Worm (Caenorhabditis elegans) whole organism, L3 larva: ENCODE results near the gene C28D4.10.

Source experiments
- R02D3.7 ChIP-seq: fragments of 150-350 bp; optimal IDR thresholded peaks from 2 replicates; lab custom pipeline; 2014; ENCODE audit warnings: missing biosample characterization, missing genetic modification characterization
- ZK546.5 ChIP-seq: sonication (generic microtip); optimal IDR thresholded peaks from 2 replicates; lab custom pipeline; 2017; ENCODE audit warnings: missing biosample characterization, missing genetic modification characterization
- aly-2 ChIP-seq: fragments of 150-350 bp; optimal IDR thresholded peaks from 2 replicates; lab custom pipeline; 2014; ENCODE audit warnings: missing biosample characterization, missing genetic modification characterization
- ceh-16 ChIP-seq: sonication (generic microtip); optimal IDR thresholded peaks from 2 replicates; lab custom pipeline; 2017; ENCODE audit warnings: missing biosample characterization, missing genetic modification characterization
- ceh-9 ChIP-seq: sonication (generic microtip); optimal IDR thresholded peaks from 2 replicates; lab custom pipeline; 2018; ENCODE audit warnings: missing biosample characterization, missing genetic modification characterization
- daf-12 ChIP-seq: fragments of 150-350 bp; optimal IDR thresholded peaks from 2 replicates; lab custom pipeline; 2014; ENCODE audit warnings: missing biosample characterization, missing genetic modification reagents, missing genetic modification characterization
- egl-27 ChIP-seq: sonication (generic microtip); optimal IDR thresholded peaks from 4 replicates; lab custom pipeline; 2017; ENCODE audit warnings: missing biosample characterization, missing genetic modification reagents, missing genetic modification characterization
- egl-5 ChIP-seq: fragments of 150-350 bp; optimal IDR thresholded peaks from 2 replicates; lab custom pipeline; 2017; ENCODE audit warnings: missing biosample characterization, missing genetic modification reagents, missing genetic modification characterization, inconsistent platforms
- elt-1 ChIP-seq: fragments of 150-350 bp; optimal IDR thresholded peaks from 2 replicates; lab custom pipeline; 2014; ENCODE audit warnings: missing biosample characterization, missing genetic modification characterization
- elt-2 ChIP-seq: sonication (generic microtip); optimal IDR thresholded peaks from 2 replicates; lab custom pipeline; 2016; ENCODE audit warnings: missing genetic modification reagents, mild to moderate bottlenecking, missing genetic modification characterization, missing compliant biosample characterization
- elt-3 ChIP-seq, 3 experiments: fragments of 150-350 bp in 1 of 3; sonication (generic microtip) in 2 of 3; optimal IDR thresholded peaks; 2 replicates in 2 of 3; 4 replicates in 1 of 3; lab custom pipeline; 2014 to 2017; ENCODE audit warnings: missing biosample characterization in 3 of 3, missing genetic modification characterization in 3 of 3
- eor-1 ChIP-seq, 2 experiments: fragments of 150-350 bp; optimal IDR thresholded peaks; 2 replicates each; lab custom pipeline; 2014 to 2018; ENCODE audit warnings: missing biosample characterization in 2 of 2, missing genetic modification characterization in 2 of 2
- fkh-10 ChIP-seq: sonication (generic microtip); optimal IDR thresholded peaks from 2 replicates; lab custom pipeline; 2017; ENCODE audit warnings: missing biosample characterization, missing genetic modification reagents, missing genetic modification characterization
- fkh-2 ChIP-seq: fragments of 150-350 bp; optimal IDR thresholded peaks from 2 replicates; lab custom pipeline; 2014; ENCODE audit warnings: missing biosample characterization, missing genetic modification reagents, missing genetic modification characterization
- hmg-11 ChIP-seq: sonication (generic microtip); optimal IDR thresholded peaks from 2 replicates; lab custom pipeline; 2016; ENCODE audit warnings: missing genetic modification characterization, missing compliant biosample characterization
- jun-1 ChIP-seq: fragments of 150-350 bp; optimal IDR thresholded peaks from 2 replicates; lab custom pipeline; 2014; ENCODE audit warnings: missing biosample characterization, missing genetic modification reagents, missing genetic modification characterization
- lin-15B ChIP-seq: fragments of 150-350 bp; optimal IDR thresholded peaks from 2 replicates; lab custom pipeline; 2014; ENCODE audit warnings: missing biosample characterization, missing genetic modification characterization
- lin-39 ChIP-seq: fragments of 150-350 bp; optimal IDR thresholded peaks from 2 replicates; lab custom pipeline; 2018; ENCODE audit warnings: missing biosample characterization, missing genetic modification reagents, missing genetic modification characterization
- lsy-12 ChIP-seq: sonication (generic microtip); optimal IDR thresholded peaks from 2 replicates; lab custom pipeline; 2016; ENCODE audit warnings: mild to moderate bottlenecking, missing genetic modification characterization, missing compliant biosample characterization
- mml-1 ChIP-seq: fragments of 150-350 bp; sonication (generic microtip); optimal IDR thresholded peaks from 3 replicates; lab custom pipeline; 2014; ENCODE audit warnings: missing biosample characterization, missing genetic modification characterization
- nfya-1 ChIP-seq: sonication (generic microtip); optimal IDR thresholded peaks from 2 replicates; lab custom pipeline; 2017; ENCODE audit warnings: missing genetic modification characterization, mild to moderate bottlenecking, missing compliant biosample characterization, antibody characterized with exemption, moderate library complexity; ENCODE audit not compliant: insufficient read depth
- nhr-11 ChIP-seq: fragments of 150-350 bp; optimal IDR thresholded peaks from 2 replicates; lab custom pipeline; 2014; ENCODE audit warnings: missing biosample characterization, missing genetic modification characterization
- nhr-23 ChIP-seq: fragments of 150-350 bp; optimal IDR thresholded peaks from 2 replicates; lab custom pipeline; 2014; ENCODE audit warnings: missing biosample characterization, missing genetic modification reagents, missing genetic modification characterization
- nhr-237 ChIP-seq: fragments of 150-350 bp; optimal IDR thresholded peaks from 2 replicates; lab custom pipeline; 2014; ENCODE audit warnings: missing biosample characterization, missing genetic modification characterization
- nhr-25 ChIP-seq: sonication (generic microtip); optimal IDR thresholded peaks from 2 replicates; lab custom pipeline; 2017; ENCODE audit warnings: missing biosample characterization, missing genetic modification characterization
- nhr-43 ChIP-seq: sonication (generic microtip); optimal IDR thresholded peaks from 2 replicates; lab custom pipeline; 2016; ENCODE audit warnings: mild to moderate bottlenecking, missing genetic modification characterization, missing compliant biosample characterization; ENCODE audit not compliant: poor library complexity, severe bottlenecking
- nhr-77 ChIP-seq: fragments of 150-350 bp; optimal IDR thresholded peaks from 2 replicates; lab custom pipeline; 2014; ENCODE audit warnings: missing biosample characterization, missing genetic modification characterization
- pha-4 ChIP-seq: fragments of 150-350 bp; optimal IDR thresholded peaks from 2 replicates; lab custom pipeline; 2014; ENCODE audit warnings: missing biosample characterization, missing genetic modification reagents, missing genetic modification characterization
- sea-2 ChIP-seq: fragments of 150-350 bp; sonication (generic microtip); optimal IDR thresholded peaks from 4 replicates; lab custom pipeline; 2014; ENCODE audit warnings: missing biosample characterization, missing genetic modification reagents, missing genetic modification characterization
- skn-1 ChIP-seq: fragments of 150-350 bp; optimal IDR thresholded peaks from 2 replicates; lab custom pipeline; 2014; ENCODE audit warnings: missing biosample characterization, missing genetic modification characterization
- snpc-4 ChIP-seq: fragments of 150-350 bp; optimal IDR thresholded peaks from 2 replicates; lab custom pipeline; 2014; ENCODE audit warnings: missing biosample characterization, missing genetic modification characterization
- unc-39 ChIP-seq: sonication (generic microtip); optimal IDR thresholded peaks from 4 replicates; lab custom pipeline; 2017; ENCODE audit warnings: missing biosample characterization, missing genetic modification characterization
- unc-62 ChIP-seq: fragments of 150-350 bp; sonication (generic microtip); optimal IDR thresholded peaks from 4 replicates; lab custom pipeline; 2014; ENCODE audit warnings: missing biosample characterization, missing genetic modification reagents, missing genetic modification characterization
- ztf-11 ChIP-seq: fragments of 150-350 bp; optimal IDR thresholded peaks from 2 replicates; lab custom pipeline; 2014; ENCODE audit warnings: missing biosample characterization, missing genetic modification characterization

Gene C28D4.10

ce11 chrIV:9770798-9771197 is 32.5 kb downstream of the C28D4.10 start:
- TF ChIP-seq R02D3.7 (tag; lab: Kevin White, UChicago) (no peak), eor-1 (tag; optimal IDR thresholded peaks at IDR 0.05; lab: Kevin White, UChicago) (no peak), elt-2 (tag; lab: Kevin White, UChicago) (no peak), lin-39 (tag; lab: Kevin White, UChicago) (no peak), lsy-12 (no peak), jun-1 (tag; lab: Kevin White, UChicago) (no peak), nhr-77 (tag; lab: Kevin White, UChicago) (no peak), sea-2 (GFP tag; lab: Kevin White, UChicago) (no peak), egl-5 (tag; lab: Kevin White, UChicago) (no peak), ceh-16 (tag; lab: Kevin White, UChicago) (no peak), nhr-43 (tag; lab: Kevin White, UChicago) (no peak), ztf-11 (no peak), fkh-2 (tag; lab: Kevin White, UChicago) (no peak), egl-27 (tag; lab: Kevin White, UChicago) (no peak), nhr-11 (tag; lab: Kevin White, UChicago) (no peak), elt-1 (tag; lab: Kevin White, UChicago) (no peak), daf-12 (no peak), nhr-237 (tag; lab: Kevin White, UChicago) (no peak), hmg-11 (no peak), pha-4 (tag; lab: Kevin White, UChicago) (no peak)

ce11 chrIV:9772096-9772720 is 33.9 kb downstream of the C28D4.10 start, which contains the start of gene cav-1:
Gene cav-1, plus strand, starts transcription at chrIV:9772510.
- TF ChIP-seq elt-3 (tag; optimal IDR thresholded peaks at IDR 0.05; lab: Kevin White, UChicago) (no peak), elt-1 (tag; lab: Kevin White, UChicago) (no peak), fkh-10 (no peak), egl-5 (tag; lab: Kevin White, UChicago) (no peak), sea-2 (GFP tag; lab: Kevin White, UChicago) (no peak), ztf-11 (no peak), lsy-12 (no peak), unc-62 (GFP tag; lab: Kevin White, UChicago) (no peak), fkh-2 (tag; lab: Kevin White, UChicago) (no peak)
- TF ChIP-seq, all 47 proteins: peak for 0

- no peak for TF ChIP-seq fkh-2 (tag; lab: Kevin White, UChicago)
- no peak for TF ChIP-seq eor-1 (tag; optimal IDR thresholded peaks at IDR 0.05; lab: Kevin White, UChicago)
- no peak for TF ChIP-seq mml-1 (tag; lab: Kevin White, UChicago)
- TF ChIP-seq elt-2 (tag; lab: Kevin White, UChicago) = no peak
- no peak for TF ChIP-seq jun-1 (tag; lab: Kevin White, UChicago)
- TF ChIP-seq nhr-23 (tag; lab: Kevin White, UChicago) = no peak
- no peak for TF ChIP-seq skn-1
- TF ChIP-seq nhr-11 (tag; lab: Kevin White, UChicago) = no peak
- no peak for TF ChIP-seq fkh-10
- no peak for TF ChIP-seq ceh-9 (tag; lab: Kevin White, UChicago)
- TF ChIP-seq lsy-12 = no peak
- no peak for TF ChIP-seq snpc-4 (tag; lab: Kevin White, UChicago)
- no peak for TF ChIP-seq lin-15B
- TF ChIP-seq nfya-1 (tag; lab: Kevin White, UChicago) = no peak
- no peak for TF ChIP-seq hmg-11
- TF ChIP-seq unc-39 (tag; lab: Kevin White, UChicago) = no peak
- no peak for TF ChIP-seq ceh-16 (tag; lab: Kevin White, UChicago)
- no peak for TF ChIP-seq ztf-11
- TF ChIP-seq, all 47 proteins: peak for 0
Measured at ce11 chrIV:9773441-9773840, 35.1 kb downstream of the C28D4.10 start.

ce11 chrIV:9777535-9777934 is 39.2 kb downstream of the C28D4.10 start, which contains the start of gene sna-2:
Gene sna-2, minus strand, starts transcription at chrIV:9777634.
- TF ChIP-seq nhr-25 (tag; lab: Kevin White, UChicago) = peak; percentile 49
- peak; percentile 56 for TF ChIP-seq nfya-1 (tag; lab: Kevin White, UChicago)
- TF ChIP-seq fkh-2 (tag; lab: Kevin White, UChicago) = no peak
- peak; percentile 36 for TF ChIP-seq lin-39 (tag; lab: Kevin White, UChicago)
- TF ChIP-seq egl-5 (tag; lab: Kevin White, UChicago) = peak; percentile 85
- no peak for TF ChIP-seq nhr-23 (tag; lab: Kevin White, UChicago)
- TF ChIP-seq ZK546.5 (tag; lab: Kevin White, UChicago) = no peak
- peak; percentile 34 for TF ChIP-seq lin-15B
- TF ChIP-seq aly-2 (tag; lab: Kevin White, UChicago) = no peak
- TF ChIP-seq sea-2 (GFP tag; lab: Kevin White, UChicago) = no peak
- no peak for TF ChIP-seq nhr-43 (tag; lab: Kevin White, UChicago)
